Fruit fly (Drosophila melanogaster): ENCODE results near the gene Sap-r.
A peak's percentile ranks its signal among the peaks of the same experiment; 100 is the strongest.

Sap-r gene

dm6 chr3R:30909840-30910239 lies 21.0 kb upstream of the Sap-r start:
- TF ChIP-seq Mio (GFP tag; optimal IDR thresholded peaks at IDR 0.05): no peak

dm6 chr3R:30909032-30909431 lies 20.2 kb upstream of the Sap-r start:
- TF ChIP-seq sv (GFP tag; optimal IDR thresholded peaks at IDR 0.05) (no peak), pan (optimal IDR thresholded peaks at IDR 0.05) (no peak), dmrt93B (GFP tag; optimal IDR thresholded peaks at IDR 0.05) (no peak), lola (GFP tag; optimal IDR thresholded peaks at IDR 0.05) (no peak), CG9705 (GFP tag; optimal IDR thresholded peaks at IDR 0.05) (no peak), h (GFP tag; optimal IDR thresholded peaks at IDR 0.05) (no peak)

DNA sequence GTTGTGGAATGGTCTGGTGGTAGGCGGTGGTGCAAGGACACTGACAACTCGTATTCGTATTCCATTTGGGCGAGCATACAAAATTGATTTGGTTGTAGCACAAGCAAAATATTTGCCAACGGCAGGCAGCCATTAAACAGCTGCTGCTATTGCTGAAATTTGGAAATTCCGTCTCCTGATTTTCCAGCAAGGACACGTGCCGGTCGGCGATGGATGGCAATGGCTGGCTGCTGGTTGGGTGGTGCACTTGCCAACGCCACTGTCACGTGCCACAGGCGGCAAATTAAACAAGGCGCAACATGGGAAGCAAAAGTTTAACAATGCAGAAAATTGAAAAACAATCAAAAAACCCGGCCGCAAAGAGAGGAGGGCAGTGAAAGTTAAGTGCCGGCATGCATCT lies 15.1 kb upstream of the Sap-r start:
- TF ChIP-seq rgr (GFP tag; optimal IDR thresholded peaks at IDR 0.05) (no peak), OdsH (GFP tag; optimal IDR thresholded peaks at IDR 0.05) (no peak), Abd-B (GFP tag; optimal IDR thresholded peaks at IDR 0.05) (no peak), foxo (GFP tag; optimal IDR thresholded peaks at IDR 0.05) (no peak), br (GFP tag; optimal IDR thresholded peaks at IDR 0.05) (no peak), jim (GFP tag; optimal IDR thresholded peaks at IDR 0.05) (no peak), CrebA (GFP tag; optimal IDR thresholded peaks at IDR 0.05; ENCODE audit: borderline replicate concordance) (no peak), Hr78 (GFP tag; optimal IDR thresholded peaks at IDR 0.05) (no peak), sv (GFP tag; optimal IDR thresholded peaks at IDR 0.05) (no peak), h (GFP tag; optimal IDR thresholded peaks at IDR 0.05) (no peak), woc (GFP tag; optimal IDR thresholded peaks at IDR 0.05) (no peak), tai (GFP tag; optimal IDR thresholded peaks at IDR 0.05) (no peak), usp (GFP tag; optimal IDR thresholded peaks at IDR 0.05) (no peak)

DNA sequence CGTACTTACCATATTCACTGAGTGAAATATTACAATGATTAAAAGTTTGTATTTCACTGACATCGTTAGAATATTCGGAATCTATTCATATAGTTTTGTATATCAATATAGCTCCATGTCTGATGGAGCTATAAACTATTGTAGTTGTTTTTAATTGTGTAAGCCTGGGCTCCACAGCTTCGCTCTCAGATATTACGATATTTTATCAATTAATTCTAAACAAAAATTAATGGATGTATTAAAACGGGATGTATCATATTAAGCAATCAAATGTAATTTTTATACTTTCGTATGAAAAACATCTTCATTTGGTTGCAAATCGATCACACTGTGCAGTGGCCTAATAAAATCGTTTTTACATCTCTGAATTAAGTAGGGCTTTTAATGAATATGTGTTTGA lies 13.2 kb upstream of the Sap-r start, which contains the start of gene CG33483:
Gene CG33483 (minus strand): TSS at position 101 of the 400 bp plus-strand sequence.
- TF ChIP-seq rgr (GFP tag; optimal IDR thresholded peaks at IDR 0.05) (no peak), pan (optimal IDR thresholded peaks at IDR 0.05) (no peak), Abd-B (GFP tag; optimal IDR thresholded peaks at IDR 0.05) (no peak), brk (GFP tag; optimal IDR thresholded peaks at IDR 0.05) (no peak), Jra (GFP tag; optimal IDR thresholded peaks at IDR 0.05) (no peak), CG9705 (GFP tag; optimal IDR thresholded peaks at IDR 0.05) (no peak), OdsH (GFP tag; optimal IDR thresholded peaks at IDR 0.05) (no peak), br (GFP tag; optimal IDR thresholded peaks at IDR 0.05) (no peak), Sp1 (GFP tag; optimal IDR thresholded peaks at IDR 0.05) (no peak), foxo (GFP tag; optimal IDR thresholded peaks at IDR 0.05) (no peak), Hnf4 (GFP tag; optimal IDR thresholded peaks at IDR 0.05) (no peak), fru (GFP tag; optimal IDR thresholded peaks at IDR 0.05) (no peak)

- TF ChIP-seq ey (GFP tag; optimal IDR thresholded peaks at IDR 0.05): no peak
Observed at dm6 chr3R:30893738-30894137, 4.9 kb upstream of the Sap-r start, which contains the start of gene Cyp4c3. Gene Cyp4c3 (plus strand): TSS chr3R:30894038.

DNA sequence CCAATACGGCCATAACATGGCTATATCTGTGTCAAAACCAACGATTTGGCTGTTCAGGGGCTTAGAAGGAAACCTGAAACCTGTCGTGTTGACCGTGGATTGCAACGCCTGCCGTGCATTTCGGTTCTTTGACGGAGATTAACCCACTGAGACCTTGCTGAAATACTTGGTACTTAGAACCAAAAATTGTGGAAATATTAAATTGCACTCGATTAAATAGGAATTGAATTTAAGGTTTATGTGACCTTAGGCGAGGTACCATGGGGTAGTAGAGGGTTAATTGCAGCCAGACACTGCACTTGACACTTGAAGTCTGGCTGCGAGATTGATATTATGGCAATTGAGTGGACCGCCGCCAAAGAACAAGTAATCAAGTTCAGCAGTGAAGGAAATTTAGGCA lies 1.2 kb upstream of the Sap-r start:
- peak; percentile 23 for TF ChIP-seq rgr (GFP tag; optimal IDR thresholded peaks at IDR 0.05)
- TF ChIP-seq usp (GFP tag; optimal IDR thresholded peaks at IDR 0.05): no peak

DNA sequence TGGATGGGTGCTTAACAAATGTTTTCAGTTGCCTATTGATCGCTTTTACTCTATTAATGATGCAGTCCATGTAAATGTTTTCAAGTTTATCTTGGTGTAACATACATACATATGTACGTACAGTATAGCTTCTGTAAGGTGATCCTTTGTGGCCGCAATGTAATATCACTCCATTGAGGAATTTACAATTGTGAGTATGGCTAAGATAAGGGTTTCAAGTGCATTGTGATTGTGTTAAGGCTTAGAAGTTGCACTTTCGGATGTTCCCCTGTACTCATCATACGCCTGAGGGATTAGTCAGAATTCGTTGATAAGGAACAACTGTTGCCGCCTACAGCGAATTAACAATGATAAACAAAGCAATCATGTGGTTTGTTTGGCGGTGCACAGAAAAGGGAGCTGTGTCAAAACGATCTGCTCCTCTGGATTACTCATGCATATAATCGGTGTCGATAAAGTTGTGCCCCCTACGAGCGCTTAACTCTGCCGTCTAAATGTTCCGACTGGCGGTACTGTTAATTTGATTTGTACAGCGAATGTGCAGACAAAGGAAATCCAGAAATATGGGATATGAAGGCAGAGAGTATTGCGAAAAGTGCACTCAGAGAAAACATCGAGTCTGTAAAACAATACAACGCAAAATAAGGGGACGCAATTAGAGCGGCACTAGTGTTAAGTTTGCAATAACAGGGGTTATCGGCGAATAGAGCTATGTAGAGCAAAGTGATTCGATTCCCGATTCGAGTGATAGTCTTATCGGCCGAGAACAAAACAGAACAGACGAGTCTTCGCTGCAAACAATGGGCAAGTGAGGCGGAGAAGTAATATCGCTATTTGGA lies 932 bp downstream of the Sap-r start:
- peak; percentile 47 for TF ChIP-seq Jra (GFP tag; optimal IDR thresholded peaks at IDR 0.05)
- TF ChIP-seq Abd-B (GFP tag; optimal IDR thresholded peaks at IDR 0.05): no peak
- TF ChIP-seq Hr83 (GFP tag; optimal IDR thresholded peaks at IDR 0.05; ENCODE audit: poor library complexity, severe bottlenecking): peak; percentile 64
- peak; percentile 27 for TF ChIP-seq Rel (GFP tag; optimal IDR thresholded peaks at IDR 0.05)
- peak; percentile 41 for TF ChIP-seq Rel (tag; optimal IDR thresholded peaks at IDR 0.05)
- TF ChIP-seq Dif (GFP tag; optimal IDR thresholded peaks at IDR 0.05; ENCODE audit: partially characterized antibody): no peak
- no peak for TF ChIP-seq lola (GFP tag; optimal IDR thresholded peaks at IDR 0.05)
- TF ChIP-seq woc (GFP tag; optimal IDR thresholded peaks at IDR 0.05): peak; percentile 70
- TF ChIP-seq usp (GFP tag; optimal IDR thresholded peaks at IDR 0.05): no peak
- TF ChIP-seq dmrt93B (GFP tag; optimal IDR thresholded peaks at IDR 0.05): peak; percentile 63
- peak; percentile 86 for TF ChIP-seq fru (GFP tag; optimal IDR thresholded peaks at IDR 0.05)
- peak; percentile 88 for TF ChIP-seq ey (GFP tag; optimal IDR thresholded peaks at IDR 0.05)
- TF ChIP-seq dsf (GFP tag; optimal IDR thresholded peaks at IDR 0.05; ENCODE audit: borderline replicate concordance): peak; percentile 9
- TF ChIP-seq Mio (GFP tag; optimal IDR thresholded peaks at IDR 0.05): peak; percentile 64
- peak; percentile 75 for TF ChIP-seq Sp1 (GFP tag; optimal IDR thresholded peaks at IDR 0.05)
- peak; percentile 90 for TF ChIP-seq h (GFP tag; optimal IDR thresholded peaks at IDR 0.05)
- TF ChIP-seq Vsx2 (GFP tag; optimal IDR thresholded peaks at IDR 0.05; ENCODE audit: partially characterized antibody): no peak
- TF ChIP-seq tai (GFP tag; optimal IDR thresholded peaks at IDR 0.05): no peak
- TF ChIP-seq dl (GFP tag; optimal IDR thresholded peaks at IDR 0.05; ENCODE audit: insufficient read depth in 1 of 2, partially characterized antibody in 2 of 2): no peak
- no peak for TF ChIP-seq jim (GFP tag; optimal IDR thresholded peaks at IDR 0.05)
- TF ChIP-seq CrebA (GFP tag; optimal IDR thresholded peaks at IDR 0.05; ENCODE audit: borderline replicate concordance): no peak
- TF ChIP-seq Myc (optimal IDR thresholded peaks at IDR 0.05): no peak
- TF ChIP-seq foxo (GFP tag; optimal IDR thresholded peaks at IDR 0.05): peak; percentile 24 to 89
- no peak for TF ChIP-seq Dfd (GFP tag; optimal IDR thresholded peaks at IDR 0.05)
- TF ChIP-seq GATAd (GFP tag; optimal IDR thresholded peaks at IDR 0.05): peak; percentile 24

All from whole organism, wandering third instar larva.